Fruit fly (Drosophila melanogaster) whole organism, embryonic: Measurements from ENCODE around the gene CG33669.
A peak's percentile ranks its signal among the peaks of the same experiment; 100 is the strongest.

Experiments used
- CG10274 ChIP-seq: fragments of 200-800 bp; sonication (Bioruptor generic); optimal IDR thresholded peaks from 3 replicates; lab custom pipeline; 2017; ENCODE audit warnings: missing biosample characterization, mild to moderate bottlenecking, missing genetic modification characterization
- CG10654 ChIP-seq: fragments of 200-800 bp; sonication (Bioruptor generic); optimal IDR thresholded peaks from 2 replicates; lab custom pipeline; 2016; ENCODE audit warnings: missing biosample characterization, missing genetic modification characterization
- CG10979 ChIP-seq: fragments of 200-800 bp; sonication (Bioruptor generic); optimal IDR thresholded peaks from 2 replicates; lab custom pipeline; 2018; ENCODE audit warnings: missing biosample characterization, mild to moderate bottlenecking, missing genetic modification characterization, moderate library complexity
- CG11398 ChIP-seq: fragments of 200-800 bp; sonication (Bioruptor generic); optimal IDR thresholded peaks from 2 replicates; lab custom pipeline; 2016; ENCODE audit warnings: missing biosample characterization, missing genetic modification characterization
- CG12104 ChIP-seq: fragments of 200-800 bp; sonication (Bioruptor generic); optimal IDR thresholded peaks from 3 replicates; lab custom pipeline; 2016; ENCODE audit warnings: missing biosample characterization, missing genetic modification characterization
- CG1233 ChIP-seq: fragments of 200-800 bp; sonication (Bioruptor generic); optimal IDR thresholded peaks from 4 replicates; lab custom pipeline; 2018; ENCODE audit warnings: missing biosample characterization, mild to moderate bottlenecking, missing genetic modification characterization
- CG12659 ChIP-seq: fragments of 200-800 bp; sonication (Bioruptor generic); optimal IDR thresholded peaks from 3 replicates; lab custom pipeline; 2017; ENCODE audit warnings: mild to moderate bottlenecking, missing biosample characterization, missing genetic modification reagents, missing genetic modification characterization
- CG12744 ChIP-seq: fragments of 200-800 bp; sonication (Bioruptor generic); optimal IDR thresholded peaks from 2 replicates; lab custom pipeline; 2016; ENCODE audit warnings: missing biosample characterization, missing genetic modification characterization
- CG14710 ChIP-seq: fragments of 200-800 bp; sonication (Bioruptor generic); optimal IDR thresholded peaks from 3 replicates; lab custom pipeline; 2019; ENCODE audit warnings: missing biosample characterization, mild to moderate bottlenecking, missing genetic modification characterization, moderate library complexity
- CG15269 ChIP-seq: fragments of 200-800 bp; sonication (Bioruptor generic); optimal IDR thresholded peaks from 2 replicates; lab custom pipeline; 2018; ENCODE audit warnings: missing biosample characterization, mild to moderate bottlenecking, missing genetic modification characterization, moderate library complexity
- CG16815 ChIP-seq: fragments of 200-800 bp; sonication (Bioruptor generic); optimal IDR thresholded peaks from 3 replicates; lab custom pipeline; 2017; ENCODE audit warnings: missing biosample characterization, mild to moderate bottlenecking, missing genetic modification characterization
- CG2678 ChIP-seq: fragments of 200-800 bp; sonication (Bioruptor generic); optimal IDR thresholded peaks from 3 replicates; lab custom pipeline; 2019; ENCODE audit warnings: missing biosample characterization, mild to moderate bottlenecking, missing genetic modification characterization, moderate library complexity
- CG30431 ChIP-seq: fragments of 200-800 bp; sonication (Bioruptor generic); optimal IDR thresholded peaks from 2 replicates; lab custom pipeline; 2017; ENCODE audit warnings: missing biosample characterization, missing genetic modification characterization
- CG33557 ChIP-seq: fragments of 200-800 bp; sonication (Bioruptor generic); optimal IDR thresholded peaks from 2 replicates; lab custom pipeline; 2019; ENCODE audit warnings: missing biosample characterization, mild to moderate bottlenecking, missing genetic modification characterization, moderate library complexity
- CG4424 ChIP-seq: fragments of 200-800 bp; sonication (Bioruptor generic); optimal IDR thresholded peaks from 3 replicates; lab custom pipeline; 2016; ENCODE audit warnings: missing biosample characterization, missing genetic modification characterization
- CG4854 ChIP-seq: fragments of 200-800 bp; sonication (Bioruptor generic); optimal IDR thresholded peaks from 2 replicates; lab custom pipeline; 2016; ENCODE audit warnings: missing biosample characterization, missing genetic modification characterization, inconsistent platforms
- CG7357 ChIP-seq: fragments of 200-800 bp; sonication (Bioruptor generic); IDR thresholded peaks from 3 replicates; pipeline ENCODE4 v1.3.6; 2022; ENCODE audit warnings: missing biosample characterization, missing genetic modification characterization
- CG7786 ChIP-seq: fragments of 200-800 bp; sonication (Bioruptor generic); optimal IDR thresholded peaks from 2 replicates; lab custom pipeline; 2016; ENCODE audit warnings: missing biosample characterization, missing genetic modification characterization
- CG9609 ChIP-seq: fragments of 200-800 bp; sonication (Bioruptor generic); optimal IDR thresholded peaks from 3 replicates; lab custom pipeline; 2016; ENCODE audit warnings: missing biosample characterization, missing genetic modification characterization
- Chrac-16 ChIP-seq: fragments of 200-800 bp; sonication (Bioruptor generic); optimal IDR thresholded peaks from 3 replicates; lab custom pipeline; 2016; ENCODE audit warnings: missing biosample characterization, missing genetic modification characterization
- CoRest ChIP-seq: fragments of 200-800 bp; sonication (Bioruptor generic); optimal IDR thresholded peaks from 3 replicates; lab custom pipeline; 2018; ENCODE audit warnings: missing biosample characterization, mild to moderate bottlenecking, missing genetic modification characterization, moderate library complexity
- Dp ChIP-seq: fragments of 200-800 bp; sonication (Bioruptor generic); optimal IDR thresholded peaks from 2 replicates; lab custom pipeline; 2018; ENCODE audit warnings: missing biosample characterization, mild to moderate bottlenecking, missing genetic modification characterization, moderate library complexity
- Fer3 ChIP-seq: fragments of 200-800 bp; sonication (Bioruptor generic); optimal IDR thresholded peaks from 2 replicates; lab custom pipeline; 2018; ENCODE audit warnings: missing biosample characterization, mild to moderate bottlenecking, missing genetic modification characterization, moderate library complexity
- H2.0 ChIP-seq: fragments of 200-800 bp; sonication (Bioruptor generic); IDR thresholded peaks from 2 replicates; pipeline ENCODE4 v1.3.6; 2022; ENCODE audit warnings: missing biosample characterization, missing genetic modification characterization
- HLH54F ChIP-seq: fragments of 200-800 bp; sonication (Bioruptor generic); optimal IDR thresholded peaks from 3 replicates; lab custom pipeline; 2016; ENCODE audit warnings: missing biosample characterization, missing genetic modification characterization
- Hmr ChIP-seq: fragments of 200-800 bp; sonication (Bioruptor generic); optimal IDR thresholded peaks from 3 replicates; lab custom pipeline; 2017; ENCODE audit warnings: mild to moderate bottlenecking, missing biosample characterization, missing genetic modification reagents, missing genetic modification characterization
- Hr39 ChIP-seq: fragments of >200 bp; optimal IDR thresholded peaks from 2 replicates; lab custom pipeline; 2017
- Nf-YA ChIP-seq: fragments of 200-800 bp; sonication (Bioruptor generic); IDR thresholded peaks from 2 replicates; pipeline ENCODE4 v1.3.6; 2022; ENCODE audit warnings: missing biosample characterization, missing genetic modification characterization
- Opbp ChIP-seq: fragments of 200-800 bp; sonication (Bioruptor generic); IDR thresholded peaks from 3 replicates; pipeline ENCODE4 v1.3.6; 2022; ENCODE audit warnings: missing biosample characterization, missing genetic modification characterization; ENCODE audit not compliant: partially characterized antibody
- Optix ChIP-seq: fragments of 200-800 bp; sonication (Bioruptor generic); IDR thresholded peaks from 3 replicates; pipeline ENCODE4 v1.3.6; 2022; ENCODE audit warnings: missing biosample characterization, missing genetic modification characterization
- Sry-β ChIP-seq: fragments of 200-800 bp; sonication (Bioruptor generic); optimal IDR thresholded peaks from 2 replicates; lab custom pipeline; 2018; ENCODE audit warnings: missing biosample characterization, mild to moderate bottlenecking, missing genetic modification characterization, moderate library complexity
- YL-1 ChIP-seq: fragments of 200-800 bp; sonication (Bioruptor generic); optimal IDR thresholded peaks from 3 replicates; lab custom pipeline; 2017; ENCODE audit warnings: missing biosample characterization, mild to moderate bottlenecking, missing genetic modification characterization
- caup ChIP-seq: fragments of 200-800 bp; sonication (Bioruptor generic); optimal IDR thresholded peaks from 3 replicates; lab custom pipeline; 2017; ENCODE audit warnings: missing biosample characterization, mild to moderate bottlenecking, missing genetic modification characterization, moderate library complexity; ENCODE audit not compliant: severe bottlenecking
- cg ChIP-seq: fragments of 200-800 bp; sonication (Bioruptor generic); optimal IDR thresholded peaks from 3 replicates; lab custom pipeline; 2019; ENCODE audit warnings: missing biosample characterization, mild to moderate bottlenecking, missing genetic modification characterization, moderate library complexity
- da ChIP-seq: fragments of 200-800 bp; sonication (Bioruptor generic); optimal IDR thresholded peaks from 2 replicates; lab custom pipeline; 2016; ENCODE audit warnings: missing biosample characterization, missing genetic modification characterization
- kni ChIP-seq: fragments of 200-800 bp; sonication (Bioruptor generic); optimal IDR thresholded peaks from 3 replicates; lab custom pipeline; 2017; ENCODE audit warnings: mild to moderate bottlenecking, missing biosample characterization, missing genetic modification reagents, missing genetic modification characterization
- lov ChIP-seq, 2 experiments: fragments of 200-800 bp in 1 of 2; fragments of >200 bp in 1 of 2; sonication (Bioruptor generic) in 1 of 2; IDR thresholded peaks in 1 of 2; optimal IDR thresholded peaks in 1 of 2; 2 replicates in 1 of 2; 3 replicates in 1 of 2; pipeline versions ENCODE4 v1.3.6 to Lab custom; 2017 to 2022; ENCODE audit warnings: missing biosample characterization in 1 of 2, missing genetic modification characterization in 1 of 2
- mam ChIP-seq: fragments of 200-800 bp; sonication (Bioruptor generic); optimal IDR thresholded peaks from 3 replicates; lab custom pipeline; 2016; ENCODE audit warnings: missing biosample characterization, missing genetic modification characterization
- pho ChIP-seq: fragments of 200-800 bp; sonication (Bioruptor generic); optimal IDR thresholded peaks from 2 replicates; lab custom pipeline; 2016; ENCODE audit warnings: missing biosample characterization, missing genetic modification characterization
- phol ChIP-seq: fragments of 200-800 bp; sonication (Bioruptor generic); optimal IDR thresholded peaks from 3 replicates; lab custom pipeline; 2018; ENCODE audit warnings: missing biosample characterization, mild to moderate bottlenecking, missing genetic modification characterization, moderate library complexity
- seq ChIP-seq: fragments of 200-800 bp; sonication (Bioruptor generic); IDR thresholded peaks from 2 replicates; pipeline ENCODE4 v1.3.6; 2022; ENCODE audit warnings: missing biosample characterization, missing genetic modification characterization
- slbo ChIP-seq: fragments of 200-800 bp; sonication (Bioruptor generic); IDR thresholded peaks from 2 replicates; pipeline ENCODE4 v1.3.6; 2022; ENCODE audit warnings: missing biosample characterization, missing genetic modification characterization
- slp2 ChIP-seq: fragments of 200-800 bp; sonication (Bioruptor generic); optimal IDR thresholded peaks from 2 replicates; lab custom pipeline; 2016; ENCODE audit warnings: missing biosample characterization, missing genetic modification characterization
- sna ChIP-seq: fragments of 200-800 bp; sonication (Bioruptor generic); IDR thresholded peaks from 2 replicates; pipeline ENCODE4 v1.3.6; 2022; ENCODE audit warnings: missing biosample characterization, missing genetic modification characterization; ENCODE audit not compliant: partially characterized antibody
- stc ChIP-seq: fragments of 200-800 bp; sonication (Bioruptor generic); IDR thresholded peaks from 2 replicates; pipeline ENCODE4 v1.3.6; 2022; ENCODE audit warnings: missing biosample characterization, missing genetic modification characterization
- sug ChIP-seq: fragments of 200-800 bp; optimal IDR thresholded peaks from 2 replicates; lab custom pipeline; 2019; ENCODE audit warnings: missing biosample characterization, mild to moderate bottlenecking, missing genetic modification characterization, moderate library complexity
- tgo ChIP-seq: fragments of 200-800 bp; sonication (Bioruptor generic); IDR thresholded peaks from 3 replicates; pipeline ENCODE4 v1.3.6; 2022; ENCODE audit warnings: missing biosample characterization, missing genetic modification characterization
- unc-4 ChIP-seq: fragments of 200-800 bp; sonication (Bioruptor generic); IDR thresholded peaks from 2 replicates; pipeline ENCODE4 v1.3.6; 2022; ENCODE audit warnings: missing biosample characterization, missing genetic modification characterization; ENCODE audit not compliant: partially characterized antibody
- unpg ChIP-seq: fragments of 200-800 bp; sonication (Bioruptor generic); optimal IDR thresholded peaks from 3 replicates; lab custom pipeline; 2018; ENCODE audit warnings: missing biosample characterization, mild to moderate bottlenecking, missing genetic modification characterization, moderate library complexity
- vnd ChIP-seq: fragments of 200-800 bp; sonication (Bioruptor generic); IDR thresholded peaks from 3 replicates; pipeline ENCODE4 v1.3.6; 2022; ENCODE audit warnings: missing biosample characterization, missing genetic modification characterization; ENCODE audit not compliant: partially characterized antibody

CG33669 gene

DNA sequence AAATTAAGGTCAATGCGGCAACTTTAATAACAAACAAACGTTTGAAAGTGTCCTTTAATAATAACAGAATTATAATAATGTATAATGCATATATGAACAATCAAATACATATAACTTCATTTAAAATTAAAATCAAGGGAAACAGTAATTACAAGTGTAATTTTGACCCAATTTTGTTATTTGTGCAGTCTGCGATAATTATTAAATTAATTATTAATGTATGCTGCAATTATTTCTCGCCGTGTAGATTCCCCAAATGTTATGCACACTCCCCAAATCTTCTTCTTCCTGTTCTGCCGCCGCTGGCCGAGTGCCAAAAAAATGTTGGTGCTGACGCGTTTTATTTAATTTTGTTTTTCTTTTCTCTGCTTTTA lies 46.3 kb downstream of the CG33669 start (continued):
- peak; percentile 92 for TF ChIP-seq CG12659 (GFP tag; lab: Kevin White, UChicago)
- no peak for TF ChIP-seq Hr39 (lab: Kevin White, UChicago)
- TF ChIP-seq Dp (GFP tag; lab: Kevin White, UChicago) = no peak
- TF ChIP-seq CG1233 (GFP tag; lab: Kevin White, UChicago) = peak; percentile 75
- no peak for TF ChIP-seq CG11398
- TF ChIP-seq slbo (GFP tag; lab: Robert Waterston, UW) = peak; percentile 81
- no peak for TF ChIP-seq Opbp
- TF ChIP-seq da (GFP tag; lab: Kevin White, UChicago) = no peak
- peak; percentile 61 for TF ChIP-seq YL-1 (GFP tag; lab: Kevin White, UChicago)
- no peak for TF ChIP-seq lov (optimal IDR thresholded peaks at IDR 0.05; lab: Kevin White, UChicago)
- TF ChIP-seq lov (GFP tag; IDR thresholded peaks at IDR 0.05; lab: Robert Waterston, UW) = peak; percentile 67; the same call in 1 of the 3 replicates
- peak; percentile 43; the same call in 1 of the 2 replicates for TF ChIP-seq seq (GFP tag; lab: Robert Waterston, UW)
- TF ChIP-seq caup (GFP tag; lab: Kevin White, UChicago) = peak; percentile 86
- TF ChIP-seq CG9609 (GFP tag; lab: Kevin White, UChicago) = no peak
- TF ChIP-seq CG4424 = peak; percentile 84
- TF ChIP-seq HLH54F = no peak
- TF ChIP-seq cg = no peak
- peak; percentile 92 for TF ChIP-seq phol (tag; lab: Kevin White, UChicago)
- peak; percentile 41 for TF ChIP-seq mam (GFP tag; lab: Kevin White, UChicago)
- TF ChIP-seq CG10979 (tag; lab: Kevin White, UChicago) = peak; percentile 91
- peak; percentile 54 for TF ChIP-seq kni (GFP tag; lab: Kevin White, UChicago)
- TF ChIP-seq CG15269 (tag; lab: Kevin White, UChicago) = peak; percentile 93
- TF ChIP-seq sug (tag; lab: Kevin White, UChicago) = peak; percentile 87
- peak; percentile 91 for TF ChIP-seq CG14710 (tag; lab: Kevin White, UChicago)
- TF ChIP-seq slp2 (GFP tag; lab: Kevin White, UChicago) = no peak
- TF ChIP-seq CG4854 (GFP tag; lab: Kevin White, UChicago) = peak; percentile 40
- TF ChIP-seq unc-4 (GFP tag; lab: Robert Waterston, UW) = no peak
- TF ChIP-seq CG7786 (GFP tag; lab: Kevin White, UChicago) = no peak
- peak; percentile 23 for TF ChIP-seq pho (GFP tag; lab: Kevin White, UChicago)
- peak; percentile 81 for TF ChIP-seq CG16815 (GFP tag; lab: Kevin White, UChicago)
- peak; percentile 68 for TF ChIP-seq H2.0
- TF ChIP-seq CG10654 (GFP tag; lab: Kevin White, UChicago) = peak; percentile 74
- TF ChIP-seq CG2678 = peak; percentile 95
- peak; percentile 66 for TF ChIP-seq CG30431 (GFP tag; lab: Kevin White, UChicago)
- peak; percentile 89 for TF ChIP-seq unpg (GFP tag; lab: Kevin White, UChicago)
- TF ChIP-seq Optix (GFP tag; lab: Robert Waterston, UW) = no peak
- TF ChIP-seq CoRest (tag; lab: Kevin White, UChicago) = peak; percentile 94
- peak; percentile 87 for TF ChIP-seq CG33557
- peak; percentile 66 for TF ChIP-seq Nf-YA
- TF ChIP-seq vnd (GFP tag; lab: Robert Waterston, UW) = no peak
- peak; percentile 43 for TF ChIP-seq CG10274
- TF ChIP-seq Sry-β (GFP tag; lab: Kevin White, UChicago) = no peak
- peak; percentile 88 for TF ChIP-seq Fer3 (tag; lab: Kevin White, UChicago)
- no peak for TF ChIP-seq CG12744 (GFP tag; lab: Kevin White, UChicago)
- peak; percentile 82 for TF ChIP-seq CG12104 (GFP tag; lab: Kevin White, UChicago)
- TF ChIP-seq CG7357 (GFP tag; lab: Robert Waterston, UW) = peak; percentile 69
- TF ChIP-seq tgo (GFP tag; lab: Robert Waterston, UW) = peak; percentile 81
- peak; percentile 77 for TF ChIP-seq Chrac-16 (GFP tag; lab: Kevin White, UChicago)
- peak; percentile 87 for TF ChIP-seq stc (GFP tag; lab: Robert Waterston, UW)
- peak; percentile 91 for TF ChIP-seq Hmr
- no peak for TF ChIP-seq sna (GFP tag; lab: Robert Waterston, UW)
